Worm (Caenorhabditis elegans) whole organism, L1 larva: ENCODE results near the gene C16A11.5.
A peak's percentile ranks its signal among the peaks of the same experiment; 100 is the strongest.

Experiments
- C04F5.9 ChIP-seq: sonication (generic microtip); optimal IDR thresholded peaks from 2 replicates; lab custom pipeline; 2016; ENCODE audit warnings: missing genetic modification characterization, missing compliant biosample characterization
- C16A3.4 ChIP-seq: fragments of 150-350 bp; optimal IDR thresholded peaks from 2 replicates; lab custom pipeline; 2014; ENCODE audit warnings: missing biosample characterization, missing genetic modification characterization
- F16B12.6 ChIP-seq: fragments of 150-350 bp; optimal IDR thresholded peaks from 2 replicates; lab custom pipeline; 2014; ENCODE audit warnings: missing biosample characterization, missing genetic modification characterization
- alr-1 ChIP-seq: fragments of 200-800 bp; sonication (Bioruptor generic); optimal IDR thresholded peaks from 2 replicates; lab custom pipeline; 2018; ENCODE audit warnings: borderline replicate concordance, mild to moderate bottlenecking, missing genetic modification characterization, missing compliant biosample characterization
- ama-1 ChIP-seq: fragments of 150-350 bp; optimal IDR thresholded peaks from 2 replicates; lab custom pipeline; 2014
- blmp-1 ChIP-seq: fragments of 150-350 bp; optimal IDR thresholded peaks from 2 replicates; lab custom pipeline; 2014; ENCODE audit warnings: missing biosample characterization, missing genetic modification characterization
- ceh-8 ChIP-seq: fragments of 200-800 bp; sonication (Bioruptor generic); optimal IDR thresholded peaks from 2 replicates; lab custom pipeline; 2018; ENCODE audit warnings: mild to moderate bottlenecking, missing genetic modification characterization, moderate library complexity, missing compliant biosample characterization
- ceh-88 ChIP-seq: fragments of 200-800 bp; sonication (Bioruptor generic); IDR thresholded peaks from 2 replicates; pipeline ENCODE4 v1.3.6; 2022; ENCODE audit warnings: missing genetic modification characterization, missing compliant biosample characterization
- ceh-90 ChIP-seq: sonication (generic microtip); optimal IDR thresholded peaks from 2 replicates; lab custom pipeline; 2016; ENCODE audit warnings: missing genetic modification characterization, missing compliant biosample characterization
- dpl-1 ChIP-seq, 3 experiments: fragments of 150-350 bp in 2 of 3; sonication (generic microtip) in 1 of 3; optimal IDR thresholded peaks; 2 replicates each; lab custom pipeline; 2014 to 2017; ENCODE audit warnings: missing biosample characterization in 3 of 3, missing genetic modification characterization in 3 of 3, missing genetic modification reagents in 3 of 3
- dsc-1 ChIP-seq: sonication (generic microtip); optimal IDR thresholded peaks from 2 replicates; lab custom pipeline; 2016; ENCODE audit warnings: mild to moderate bottlenecking, missing genetic modification characterization, missing compliant biosample characterization
- efl-1 ChIP-seq, 4 experiments: fragments of 150-350 bp; optimal IDR thresholded peaks in 3 of 4; peaks in 1 of 4; 1 replicate in 1 of 4; 2 replicates in 3 of 4; lab custom pipeline; 2014; ENCODE audit warnings: missing biosample characterization in 2 of 4, missing genetic modification characterization in 2 of 4, missing genetic modification reagents in 2 of 4
- efl-3 ChIP-seq: fragments of 200-800 bp; sonication (Bioruptor generic); optimal IDR thresholded peaks from 2 replicates; lab custom pipeline; 2018; ENCODE audit warnings: mild to moderate bottlenecking, missing genetic modification characterization, missing compliant biosample characterization
- egl-13 ChIP-seq: sonication (generic microtip); optimal IDR thresholded peaks from 2 replicates; lab custom pipeline; 2016; ENCODE audit warnings: missing genotype, missing genetic modification reagents, missing genetic modification characterization, missing compliant biosample characterization
- ets-5 ChIP-seq: fragments of 200-800 bp; sonication (Bioruptor generic); IDR thresholded peaks from 2 replicates; pipeline ENCODE4 v1.3.6; 2022; ENCODE audit warnings: missing genetic modification characterization, missing compliant biosample characterization
- fkh-4 ChIP-seq: sonication (generic microtip); optimal IDR thresholded peaks from 2 replicates; lab custom pipeline; 2016; ENCODE audit warnings: missing compliant biosample characterization, missing genetic modification characterization, borderline replicate concordance
- fkh-8 ChIP-seq: sonication (generic microtip); optimal IDR thresholded peaks from 2 replicates; lab custom pipeline; 2016; ENCODE audit warnings: mild to moderate bottlenecking, missing genetic modification characterization, missing compliant biosample characterization
- hpl-2 ChIP-seq: fragments of 150-350 bp; optimal IDR thresholded peaks from 2 replicates; lab custom pipeline; 2014; ENCODE audit warnings: missing biosample characterization, missing genetic modification reagents, missing genetic modification characterization
- irx-1 ChIP-seq: sonication (generic microtip); optimal IDR thresholded peaks from 2 replicates; lab custom pipeline; 2016; ENCODE audit warnings: missing genetic modification characterization, missing compliant biosample characterization
- lin-15B ChIP-seq: fragments of 150-350 bp; sonication (generic microtip); optimal IDR thresholded peaks from 3 replicates; lab custom pipeline; 2014; ENCODE audit warnings: missing biosample characterization, missing genetic modification characterization
- lin-35 ChIP-seq, 2 experiments: fragments of 150-350 bp; optimal IDR thresholded peaks; 2 replicates each; lab custom pipeline; 2014; ENCODE audit warnings: missing biosample characterization in 2 of 2, missing genetic modification characterization in 2 of 2, missing genetic modification reagents in 2 of 2
- lin-39 ChIP-seq: fragments of 150-350 bp; optimal IDR thresholded peaks from 2 replicates; lab custom pipeline; 2014; ENCODE audit warnings: missing biosample characterization, missing genetic modification reagents, missing genetic modification characterization
- mdl-1 ChIP-seq, 2 experiments: fragments of 150-350 bp; optimal IDR thresholded peaks; 2 replicates each; lab custom pipeline; 2014 to 2017; ENCODE audit warnings: missing biosample characterization in 2 of 2, missing genetic modification characterization in 2 of 2, inconsistent platforms in 1 of 2
- mef-2 ChIP-seq: fragments of 150-350 bp; optimal IDR thresholded peaks from 2 replicates; lab custom pipeline; 2014; ENCODE audit warnings: missing biosample characterization, missing genetic modification characterization
- nhr-11 ChIP-seq: fragments of 150-350 bp; optimal IDR thresholded peaks from 2 replicates; lab custom pipeline; 2014; ENCODE audit warnings: missing biosample characterization, missing genetic modification characterization
- nhr-20 ChIP-seq: sonication (generic microtip); optimal IDR thresholded peaks from 2 replicates; lab custom pipeline; 2016; ENCODE audit warnings: mild to moderate bottlenecking, missing genetic modification characterization, missing compliant biosample characterization
- nhr-237 ChIP-seq: fragments of 150-350 bp; optimal IDR thresholded peaks from 2 replicates; lab custom pipeline; 2014; ENCODE audit warnings: missing biosample characterization, missing genetic modification characterization
- nhr-47 ChIP-seq: sonication (generic microtip); optimal IDR thresholded peaks from 2 replicates; lab custom pipeline; 2016; ENCODE audit warnings: mild to moderate bottlenecking, missing genetic modification characterization, moderate library complexity, missing compliant biosample characterization
- nhr-85 ChIP-seq: sonication (generic microtip); peaks from one replicate; lab custom pipeline; 2016; ENCODE audit warnings: missing genetic modification characterization, inconsistent platforms, missing compliant biosample characterization
- nhr-90 ChIP-seq: sonication (generic microtip); optimal IDR thresholded peaks from 2 replicates; lab custom pipeline; 2016; ENCODE audit warnings: mild to moderate bottlenecking, missing genetic modification characterization, missing compliant biosample characterization; ENCODE audit not compliant: poor library complexity
- pag-3 ChIP-seq: sonication (generic microtip); optimal IDR thresholded peaks from 2 replicates; lab custom pipeline; 2017; ENCODE audit warnings: missing genetic modification characterization, mild to moderate bottlenecking, missing compliant biosample characterization, antibody characterized with exemption, borderline replicate concordance; ENCODE audit not compliant: insufficient read depth
- rnt-1 ChIP-seq: sonication (generic microtip); optimal IDR thresholded peaks from 2 replicates; lab custom pipeline; 2016; ENCODE audit warnings: mild to moderate bottlenecking, missing genetic modification characterization, moderate library complexity, missing compliant biosample characterization
- snpc-4 ChIP-seq: fragments of 150-350 bp; optimal IDR thresholded peaks from 2 replicates; lab custom pipeline; 2014; ENCODE audit warnings: missing biosample characterization, missing genetic modification characterization
- snu-23 ChIP-seq: sonication (generic microtip); optimal IDR thresholded peaks from 2 replicates; lab custom pipeline; 2016; ENCODE audit warnings: missing genetic modification characterization, missing compliant biosample characterization
- sox-4 ChIP-seq: sonication (generic microtip); optimal IDR thresholded peaks from 2 replicates; lab custom pipeline; 2016; ENCODE audit warnings: missing genetic modification characterization, missing compliant biosample characterization
- tbx-2 ChIP-seq: sonication (generic microtip); optimal IDR thresholded peaks from 2 replicates; lab custom pipeline; 2016; ENCODE audit warnings: missing genetic modification characterization, missing compliant biosample characterization
- tlp-1 ChIP-seq: fragments of 150-350 bp; optimal IDR thresholded peaks from 2 replicates; lab custom pipeline; 2014; ENCODE audit warnings: missing biosample characterization, missing genetic modification characterization
- unc-30 ChIP-seq: sonication (generic microtip); optimal IDR thresholded peaks from 2 replicates; lab custom pipeline; 2017; ENCODE audit warnings: missing biosample characterization, missing genetic modification characterization
- unc-86 ChIP-seq: sonication (generic microtip); optimal IDR thresholded peaks from 2 replicates; lab custom pipeline; 2016; ENCODE audit warnings: missing genetic modification characterization, missing compliant biosample characterization
- xbp-1 ChIP-seq: sonication (generic microtip); optimal IDR thresholded peaks from 2 replicates; lab custom pipeline; 2016; ENCODE audit warnings: missing genetic modification characterization, missing compliant biosample characterization
- zip-4 ChIP-seq: fragments of 200-800 bp; sonication (Bioruptor generic); optimal IDR thresholded peaks from 2 replicates; lab custom pipeline; 2018; ENCODE audit warnings: mild to moderate bottlenecking, missing genetic modification characterization, moderate library complexity, missing compliant biosample characterization
- ztf-11 ChIP-seq, 2 experiments: sonication (generic microtip); optimal IDR thresholded peaks; 2 replicates each; lab custom pipeline; 2016 to 2017; ENCODE audit warnings: missing genetic modification characterization in 2 of 2, missing biosample characterization in 1 of 2, missing compliant biosample characterization in 1 of 2
- ztf-4 ChIP-seq: fragments of 150-350 bp; optimal IDR thresholded peaks from 2 replicates; lab custom pipeline; 2014; ENCODE audit warnings: missing biosample characterization, missing genetic modification characterization

C16A11.5 gene

ce11 chrII:4222983-4223382 lies at the start of gene C16A11.5:
TSS of gene C16A11.5 (plus strand) at chrII:4223305.
- TF ChIP-seq efl-1 (optimal IDR thresholded peaks at IDR 0.05; lab: Kevin White, UChicago) (no peak), efl-1 (GFP tag; optimal IDR thresholded peaks at IDR 0.05 in 1 of 2; lab: Kevin White, UChicago) (peak in 1 of 2 experiments; percentile 75), ceh-88 (no peak)
- TF ChIP-seq, all 84 proteins: peak for 1

ce11 chrII:4173398-4173797 lies 49.7 kb upstream of the C16A11.5 start, which contains the start of gene R03H10.6:
TSS of gene R03H10.6 (minus strand) at chrII:4173498.
- no peak for TF ChIP-seq ceh-90 (tag; lab: Kevin White, UChicago)
- TF ChIP-seq egl-13 (tag; lab: Kevin White, UChicago) = no peak
- TF ChIP-seq tbx-2 (tag; lab: Kevin White, UChicago) = no peak
- TF ChIP-seq efl-3 = no peak
- TF ChIP-seq sox-4 (tag; lab: Kevin White, UChicago) = no peak
- TF ChIP-seq unc-86 (tag; lab: Kevin White, UChicago) = no peak
- no peak for TF ChIP-seq fkh-4 (tag; lab: Kevin White, UChicago)
- no peak for TF ChIP-seq hpl-2

ce11 chrII:4173842-4174241 lies 49.3 kb upstream of the C16A11.5 start:
- TF ChIP-seq ceh-8 = no peak
- TF ChIP-seq lin-39 (tag; lab: Kevin White, UChicago) = no peak
- peak in 1 of 2 experiments; percentile 13 for TF ChIP-seq lin-35 (GFP tag; optimal IDR thresholded peaks at IDR 0.05; lab: Kevin White, UChicago)
- no peak for TF ChIP-seq ets-5 (GFP tag; lab: Robert Waterston, UW)
- peak in 1 of 3 experiments; percentile 14 for TF ChIP-seq dpl-1 (GFP tag; optimal IDR thresholded peaks at IDR 0.05; lab: Kevin White, UChicago)
- no peak for TF ChIP-seq snpc-4 (tag; lab: Kevin White, UChicago)
- TF ChIP-seq unc-86 (tag; lab: Kevin White, UChicago) = no peak
- no peak for TF ChIP-seq mdl-1 (tag; optimal IDR thresholded peaks at IDR 0.05; lab: Kevin White, UChicago)
- TF ChIP-seq blmp-1 (tag; lab: Kevin White, UChicago) = no peak
- no peak for TF ChIP-seq nhr-20 (tag; lab: Kevin White, UChicago)
- TF ChIP-seq irx-1 (tag; lab: Kevin White, UChicago) = no peak
- TF ChIP-seq nhr-11 (tag; lab: Kevin White, UChicago) = no peak
- no peak for TF ChIP-seq alr-1 (tag; lab: Kevin White, UChicago)
- TF ChIP-seq rnt-1 (tag; lab: Kevin White, UChicago) = no peak
- no peak for TF ChIP-seq ztf-4 (tag; lab: Kevin White, UChicago)
- TF ChIP-seq ztf-11 (tag; optimal IDR thresholded peaks at IDR 0.05; lab: Kevin White, UChicago) = no peak
- TF ChIP-seq nhr-85 (tag; lab: Kevin White, UChicago) = peak; percentile 51
- no peak for TF ChIP-seq ama-1
- TF ChIP-seq efl-1 (optimal IDR thresholded peaks at IDR 0.05; lab: Kevin White, UChicago) = peak in 1 of 2 experiments; percentile 30
- peak in 1 of 2 experiments; percentile 55 for TF ChIP-seq efl-1 (GFP tag; optimal IDR thresholded peaks at IDR 0.05 in 1 of 2; lab: Kevin White, UChicago)
- TF ChIP-seq ceh-88 = no peak
- no peak for TF ChIP-seq nhr-47 (tag; lab: Kevin White, UChicago)
- peak; percentile 50 for TF ChIP-seq zip-4 (GFP tag; lab: Kevin White, UChicago)
- TF ChIP-seq mef-2 (tag; lab: Kevin White, UChicago) = no peak
- no peak for TF ChIP-seq snu-23
- TF ChIP-seq F16B12.6 = no peak
- TF ChIP-seq nhr-237 = no peak
- TF ChIP-seq tbx-2 (tag; lab: Kevin White, UChicago) = no peak
- TF ChIP-seq C04F5.9 = no peak
- no peak for TF ChIP-seq dsc-1 (tag; lab: Kevin White, UChicago)
- no peak for TF ChIP-seq tlp-1 (tag; lab: Kevin White, UChicago)
- TF ChIP-seq unc-30 (tag; lab: Kevin White, UChicago) = no peak
- TF ChIP-seq pag-3 = no peak
- TF ChIP-seq fkh-8 (tag; lab: Kevin White, UChicago) = no peak
- no peak for TF ChIP-seq nhr-90 (tag; lab: Kevin White, UChicago)
- no peak for TF ChIP-seq C16A3.4 (tag; lab: Kevin White, UChicago)
- TF ChIP-seq xbp-1 = no peak
- TF ChIP-seq lin-15B = no peak
- TF ChIP-seq, all 84 proteins: peak for 5
